Worm (Caenorhabditis elegans) whole organism, L2 larva: ENCODE data around the gene fbxa-214.

Source experiments
- F13H6.1 ChIP-seq: sonication (generic microtip); optimal IDR thresholded peaks from 2 replicates; lab custom pipeline; 2016; ENCODE audit warnings: missing genetic modification characterization, missing compliant biosample characterization
- ZK546.5 ChIP-seq: sonication (generic microtip); optimal IDR thresholded peaks from 2 replicates; lab custom pipeline; 2017; ENCODE audit warnings: missing biosample characterization, missing genetic modification characterization
- aly-2 ChIP-seq: fragments of 150-350 bp; optimal IDR thresholded peaks from 2 replicates; lab custom pipeline; 2014; ENCODE audit warnings: missing biosample characterization, missing genetic modification characterization
- ama-1 ChIP-seq: fragments of 150-350 bp; optimal IDR thresholded peaks from 2 replicates; lab custom pipeline; 2018; ENCODE audit warnings: inconsistent platforms
- blmp-1 ChIP-seq: sonication (generic microtip); optimal IDR thresholded peaks from 2 replicates; lab custom pipeline; 2017; ENCODE audit warnings: missing genetic modification characterization, mild to moderate bottlenecking, missing compliant biosample characterization, antibody characterized with exemption, moderate library complexity; ENCODE audit not compliant: insufficient read depth
- ceh-82 ChIP-seq: fragments of 150-350 bp; optimal IDR thresholded peaks from 2 replicates; lab custom pipeline; 2014; ENCODE audit warnings: missing biosample characterization, missing genetic modification characterization
- crh-2 ChIP-seq: sonication (generic microtip); optimal IDR thresholded peaks from 2 replicates; lab custom pipeline; 2017; ENCODE audit warnings: missing biosample characterization, missing genetic modification characterization
- lin-39 ChIP-seq: fragments of 150-350 bp; optimal IDR thresholded peaks from 2 replicates; lab custom pipeline; 2014; ENCODE audit warnings: missing biosample characterization, missing genetic modification reagents, missing genetic modification characterization
- nhr-11 ChIP-seq: fragments of 150-350 bp; optimal IDR thresholded peaks from 2 replicates; lab custom pipeline; 2014; ENCODE audit warnings: missing biosample characterization, missing genetic modification characterization
- nhr-23 ChIP-seq: fragments of 150-350 bp; optimal IDR thresholded peaks from 2 replicates; lab custom pipeline; 2014; ENCODE audit warnings: missing biosample characterization, missing genetic modification reagents, missing genetic modification characterization
- nhr-237 ChIP-seq: fragments of 150-350 bp; optimal IDR thresholded peaks from 2 replicates; lab custom pipeline; 2014; ENCODE audit warnings: missing biosample characterization, missing genetic modification characterization
- peb-1 ChIP-seq: fragments of 150-350 bp; optimal IDR thresholded peaks from 2 replicates; lab custom pipeline; 2014; ENCODE audit warnings: missing biosample characterization, missing genetic modification characterization
- snpc-4 ChIP-seq: fragments of 150-350 bp; optimal IDR thresholded peaks from 2 replicates; lab custom pipeline; 2014; ENCODE audit warnings: missing biosample characterization, missing genetic modification characterization
- unc-39 ChIP-seq: fragments of 150-350 bp; optimal IDR thresholded peaks from 2 replicates; lab custom pipeline; 2014; ENCODE audit warnings: missing biosample characterization, missing genetic modification characterization

- TF ChIP-seq peb-1 (tag; lab: Kevin White, UChicago), result no peak
- peak; percentile 45 for TF ChIP-seq F13H6.1 (tag; lab: Kevin White, UChicago)
- no peak for TF ChIP-seq crh-2 (tag; lab: Kevin White, UChicago)
- no peak for TF ChIP-seq ama-1 (lab: Kevin White, UChicago)
- no peak for TF ChIP-seq nhr-23
- no peak for TF ChIP-seq blmp-1 (tag; lab: Kevin White, UChicago)
- TF ChIP-seq ceh-82 (tag; lab: Kevin White, UChicago), result no peak
- no peak for TF ChIP-seq lin-39 (tag; lab: Kevin White, UChicago)
- no peak for TF ChIP-seq ZK546.5
- TF ChIP-seq nhr-237, result no peak
- TF ChIP-seq unc-39 (tag; lab: Kevin White, UChicago), result no peak
- no peak for TF ChIP-seq nhr-11 (tag; lab: Kevin White, UChicago)
- no peak for TF ChIP-seq aly-2 (tag; lab: Kevin White, UChicago)
- TF ChIP-seq snpc-4 (tag; lab: Kevin White, UChicago), result no peak
Observed at ce11 chrV:6110533-6110932, 40.7 kb upstream of the fbxa-214 start, which contains the start of gene F17A9.4.
